Worm (Caenorhabditis elegans) whole organism, L4 larva: ENCODE measurements around the gene sid-5.

Experiments
- Y5F2A.4 ChIP-seq: fragments of 200-800 bp; sonication (Bioruptor generic); optimal IDR thresholded peaks from 2 replicates; lab custom pipeline; 2018; ENCODE audit warnings: mild to moderate bottlenecking, missing genetic modification characterization, missing compliant biosample characterization
- Y75B8A.6 ChIP-seq: fragments of 200-800 bp; sonication (Bioruptor generic); IDR thresholded peaks from 2 replicates; pipeline ENCODE4 v1.3.6; 2022; ENCODE audit warnings: missing genetic modification reagents, missing genetic modification characterization, missing compliant biosample characterization
- aha-1 ChIP-seq: fragments of 150-350 bp; peaks from one replicate; lab custom pipeline; 2014; ENCODE audit warnings: missing biosample characterization, missing genetic modification characterization
- ceh-20 ChIP-seq: fragments of 200-800 bp; sonication (Bioruptor generic); IDR thresholded peaks from 2 replicates; pipeline ENCODE4 v1.3.6; 2022; ENCODE audit warnings: missing genetic modification reagents, missing genetic modification characterization, missing compliant biosample characterization
- ceh-44 ChIP-seq: fragments of 200-800 bp; sonication (Bioruptor generic); IDR thresholded peaks from 2 replicates; pipeline ENCODE4 v1.3.6; 2022; ENCODE audit warnings: missing genetic modification reagents, missing genetic modification characterization, missing compliant biosample characterization
- ctbp-1 ChIP-seq: fragments of 200-800 bp; sonication (Bioruptor generic); IDR thresholded peaks from 2 replicates; pipeline ENCODE4 v1.3.6; 2022; ENCODE audit warnings: missing genetic modification reagents, missing genetic modification characterization, missing compliant biosample characterization
- daf-16 ChIP-seq, 3 experiments: sonication (generic microtip); optimal IDR thresholded peaks; 2 replicates each; lab custom pipeline; 2016 to 2017; ENCODE audit warnings: missing genetic modification characterization in 3 of 3, missing genetic modification reagents in 3 of 3, mild to moderate bottlenecking in 2 of 3, missing compliant biosample characterization in 2 of 3, missing biosample characterization in 1 of 3, moderate library complexity in 1 of 3
- daf-8 ChIP-seq: fragments of 200-800 bp; sonication (Bioruptor generic); IDR thresholded peaks from 2 replicates; pipeline ENCODE4 v1.3.6; 2022; ENCODE audit warnings: missing genetic modification characterization, missing compliant biosample characterization
- dmd-6 ChIP-seq: fragments of 200-800 bp; sonication (Bioruptor generic); IDR thresholded peaks from 2 replicates; pipeline ENCODE4 v1.3.6; 2022; ENCODE audit warnings: missing genetic modification reagents, missing genetic modification characterization, missing compliant biosample characterization
- dmd-9 ChIP-seq: fragments of 200-800 bp; sonication (Bioruptor generic); IDR thresholded peaks from 2 replicates; pipeline ENCODE4 v1.3.6; 2022; ENCODE audit warnings: missing genetic modification reagents, missing genetic modification characterization, missing compliant biosample characterization
- duxl-1 ChIP-seq: sonication (generic microtip); optimal IDR thresholded peaks from 2 replicates; lab custom pipeline; 2016; ENCODE audit warnings: mild to moderate bottlenecking, missing genetic modification characterization, moderate library complexity, missing compliant biosample characterization; ENCODE audit not compliant: poor library complexity
- dve-1 ChIP-seq: sonication (generic microtip); optimal IDR thresholded peaks from 2 replicates; lab custom pipeline; 2017; ENCODE audit warnings: antibody characterized with exemption, mild to moderate bottlenecking, missing genetic modification characterization, missing compliant biosample characterization; ENCODE audit not compliant: insufficient read depth
- hif-1 ChIP-seq, 2 experiments: sonication (generic microtip); optimal IDR thresholded peaks; 2 replicates each; lab custom pipeline; 2016 to 2017; ENCODE audit warnings: missing compliant biosample characterization in 2 of 2, missing genetic modification characterization in 2 of 2, missing genetic modification reagents in 2 of 2, missing genotype in 2 of 2, mild to moderate bottlenecking in 1 of 2
- hlh-11 ChIP-seq: fragments of 200-800 bp; sonication (Bioruptor generic); optimal IDR thresholded peaks from 2 replicates; lab custom pipeline; 2018; ENCODE audit warnings: mild to moderate bottlenecking, missing genetic modification characterization, missing compliant biosample characterization
- hlh-30 ChIP-seq: sonication (generic microtip); optimal IDR thresholded peaks from 2 replicates; lab custom pipeline; 2017; ENCODE audit warnings: antibody characterized with exemption, mild to moderate bottlenecking, missing genetic modification characterization, missing compliant biosample characterization; ENCODE audit not compliant: insufficient read depth
- lin-15B ChIP-seq: fragments of 150-350 bp; sonication (generic microtip); optimal IDR thresholded peaks from 3 replicates; lab custom pipeline; 2014; ENCODE audit warnings: missing biosample characterization, missing genetic modification characterization
- madf-9 ChIP-seq: fragments of 200-800 bp; sonication (Bioruptor generic); conservative IDR thresholded peaks from 2 replicates; pipeline ENCODE4 v1.3.6; 2022; ENCODE audit warnings: missing genetic modification reagents, missing genetic modification characterization, missing compliant biosample characterization
- mdl-1 ChIP-seq, 2 experiments: fragments of 150-350 bp in 1 of 2; sonication (generic microtip) in 1 of 2; optimal IDR thresholded peaks; 2 replicates each; lab custom pipeline; 2014 to 2017; ENCODE audit warnings: missing biosample characterization in 2 of 2, missing genetic modification characterization in 2 of 2
- mep-1 ChIP-seq: fragments of 150-350 bp; sonication (generic microtip); optimal IDR thresholded peaks from 3 replicates; lab custom pipeline; 2014; ENCODE audit warnings: missing biosample characterization, missing genetic modification characterization
- mxl-2 ChIP-seq: fragments of 200-800 bp; sonication (Bioruptor generic); conservative IDR thresholded peaks from 2 replicates; pipeline ENCODE4 v1.3.6; 2022; ENCODE audit warnings: missing genetic modification reagents, missing genetic modification characterization, missing compliant biosample characterization
- mxl-3 ChIP-seq: fragments of 200-800 bp; sonication (Bioruptor generic); optimal IDR thresholded peaks from 2 replicates; lab custom pipeline; 2018; ENCODE audit warnings: mild to moderate bottlenecking, missing genetic modification characterization, missing compliant biosample characterization
- nhr-102 ChIP-seq: sonication (generic microtip); optimal IDR thresholded peaks from 2 replicates; lab custom pipeline; 2016; ENCODE audit warnings: mild to moderate bottlenecking, missing genetic modification characterization, moderate library complexity, missing compliant biosample characterization
- nhr-237 ChIP-seq: sonication (generic microtip); optimal IDR thresholded peaks from 2 replicates; lab custom pipeline; 2017; ENCODE audit warnings: missing biosample characterization, missing genetic modification characterization
- nhr-28 ChIP-seq: fragments of 150-350 bp; optimal IDR thresholded peaks from 2 replicates; lab custom pipeline; 2014; ENCODE audit warnings: missing biosample characterization, missing genetic modification characterization
- nhr-42 ChIP-seq: fragments of 200-800 bp; sonication (Bioruptor generic); IDR thresholded peaks from 2 replicates; pipeline ENCODE4 v1.3.6; 2022; ENCODE audit warnings: missing genetic modification characterization, missing compliant biosample characterization
- pqm-1 ChIP-seq: sonication (generic microtip); optimal IDR thresholded peaks from 2 replicates; lab custom pipeline; 2017; ENCODE audit warnings: missing biosample characterization, missing genetic modification characterization
- skn-1 ChIP-seq: fragments of 150-350 bp; optimal IDR thresholded peaks from 2 replicates; lab custom pipeline; 2014; ENCODE audit warnings: missing biosample characterization, missing genetic modification characterization
- unc-130 ChIP-seq: sonication (generic microtip); optimal IDR thresholded peaks from 2 replicates; lab custom pipeline; 2016; ENCODE audit warnings: missing genetic modification reagents, missing genetic modification characterization, missing compliant biosample characterization
- unc-62 ChIP-seq, 3 experiments: fragments of 150-350 bp in 1 of 3; sonication (generic microtip); optimal IDR thresholded peaks in 2 of 3; peaks in 1 of 3; 1 replicate in 1 of 3; 2 replicates in 2 of 3; lab custom pipeline; 2014 to 2017; ENCODE audit warnings: missing biosample characterization in 3 of 3, missing genetic modification characterization in 3 of 3, missing genetic modification reagents in 3 of 3, missing genotype in 1 of 3
- vab-7 ChIP-seq: fragments of 200-800 bp; sonication (Bioruptor generic); IDR thresholded peaks from 2 replicates; pipeline ENCODE4 v1.3.6; 2022; ENCODE audit warnings: missing genetic modification reagents, missing genetic modification characterization, missing compliant biosample characterization
- ztf-7 ChIP-seq: fragments of 150-350 bp; optimal IDR thresholded peaks from 2 replicates; lab custom pipeline; 2014; ENCODE audit warnings: missing biosample characterization, missing genetic modification characterization

sid-5 gene

DNA sequence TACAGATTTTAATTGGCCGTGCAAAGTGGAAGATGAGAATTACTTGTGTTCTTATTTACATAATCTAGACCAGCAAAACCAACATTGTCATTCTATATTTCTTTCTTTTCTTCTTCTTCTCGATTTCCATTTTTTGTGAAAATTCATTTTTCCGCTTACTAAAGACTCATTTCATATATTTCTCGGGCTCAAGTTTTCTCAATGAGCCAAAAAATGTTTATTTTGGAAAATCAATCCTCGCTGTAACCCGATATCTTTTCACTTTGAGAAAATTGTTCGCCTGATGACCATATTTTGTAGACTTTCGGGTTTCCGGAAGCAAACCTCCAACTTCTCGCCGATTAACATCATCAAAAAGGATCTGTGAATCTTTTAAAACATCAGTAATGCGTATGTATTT, 9.5 kb downstream of the sid-5 start, which contains the start of gene nhx-4:
Gene nhx-4 (plus strand): TSS at position 301 of the 400 bp plus-strand sequence.
- TF ChIP-seq ceh-44 (GFP tag; lab: Robert Waterston, UW) (no peak), mep-1 (no peak), aha-1 (tag; lab: Kevin White, UChicago) (no peak), madf-9 (GFP tag; lab: Robert Waterston, UW) (no peak), dve-1 (no peak), nhr-102 (tag; lab: Kevin White, UChicago) (no peak), ztf-7 (tag; lab: Kevin White, UChicago) (no peak), nhr-42 (GFP tag; lab: Robert Waterston, UW) (no peak)

DNA sequence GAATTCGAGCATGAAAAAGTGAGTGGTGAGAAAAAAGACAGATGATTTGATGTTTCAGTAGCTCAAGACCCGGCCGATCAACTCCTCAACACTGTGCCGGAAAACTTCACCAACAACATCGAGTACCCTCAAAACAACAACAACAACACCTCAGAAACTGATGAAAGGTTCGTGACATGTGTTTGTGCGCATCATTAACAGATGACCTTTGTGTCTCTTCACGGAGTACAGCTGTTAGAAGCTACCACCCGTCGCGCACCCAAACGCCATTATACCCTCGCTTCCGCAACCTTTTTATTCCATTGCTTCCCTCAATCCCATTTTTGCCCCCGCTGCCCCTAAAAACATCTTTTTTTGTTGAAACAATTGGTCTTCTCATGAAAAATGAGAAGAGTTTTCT, 10.8 kb downstream of the sid-5 start:
- no peak for TF ChIP-seq ceh-20 (GFP tag; lab: Robert Waterston, UW)
- TF ChIP-seq daf-16 (GFP tag; optimal IDR thresholded peaks at IDR 0.05; lab: Kevin White, UChicago) = peak in 1 of 2 experiments; percentile 64
- TF ChIP-seq daf-16 (tag; optimal IDR thresholded peaks at IDR 0.05; lab: Kevin White, UChicago) = no peak

DNA sequence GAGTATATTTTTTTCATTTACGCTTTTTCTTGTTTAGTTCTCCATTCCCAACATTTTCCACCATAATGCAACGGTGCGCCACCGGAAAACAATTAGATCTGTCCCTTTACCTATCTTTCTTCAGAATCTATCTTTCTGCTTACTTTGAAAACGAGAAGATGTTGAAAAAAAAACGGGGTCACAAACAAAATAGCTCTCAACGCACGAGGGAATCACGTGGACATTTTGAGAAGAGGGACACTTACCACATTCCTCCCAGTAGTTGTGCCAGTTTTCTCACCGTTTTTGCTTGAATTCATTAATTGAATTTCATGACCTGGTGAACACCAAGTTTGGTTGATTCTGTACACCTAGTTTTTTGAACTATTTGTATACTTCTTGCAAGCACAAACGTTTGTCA, 11.6 kb downstream of the sid-5 start:
- peak in 1 of 2 experiments; percentile 4 for TF ChIP-seq mdl-1 (tag; optimal IDR thresholded peaks at IDR 0.05; lab: Kevin White, UChicago)
- TF ChIP-seq Y75B8A.6 (GFP tag; lab: Robert Waterston, UW) = no peak
- peak; percentile 92 for TF ChIP-seq mxl-2 (GFP tag; lab: Robert Waterston, UW)
- no peak for TF ChIP-seq ztf-7 (tag; lab: Kevin White, UChicago)
- TF ChIP-seq unc-62 (GFP tag; optimal IDR thresholded peaks at IDR 0.05 in 1 of 2; lab: Kevin White, UChicago) = peak in 1 of 2 experiments; percentile 71
- TF ChIP-seq unc-62 (tag; optimal IDR thresholded peaks at IDR 0.05; lab: Kevin White, UChicago) = no peak
- TF ChIP-seq hlh-30 (tag; lab: Kevin White, UChicago) = peak; percentile 40

DNA sequence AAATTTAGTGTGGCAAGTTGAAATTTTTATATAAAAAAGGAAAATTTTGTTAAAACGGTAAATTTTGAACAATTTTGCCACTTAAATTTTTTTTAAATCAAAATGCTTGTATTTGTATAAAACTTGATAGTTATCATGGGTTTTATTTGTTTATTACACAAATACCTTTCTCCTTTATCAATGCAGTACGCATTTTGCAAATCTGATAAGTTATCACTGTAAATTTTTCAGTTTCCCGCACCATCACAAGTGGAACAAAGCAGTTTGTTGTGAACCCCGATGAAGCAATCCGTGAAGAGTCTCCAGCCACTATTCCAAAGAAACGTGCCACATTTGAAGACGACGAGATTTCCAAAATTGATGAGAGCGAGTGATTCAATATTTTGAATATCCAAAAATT, 15.6 kb downstream of the sid-5 start:
- TF ChIP-seq Y5F2A.4 = no peak
- peak in 1 of 2 experiments; percentile 66 for TF ChIP-seq unc-62 (GFP tag; optimal IDR thresholded peaks at IDR 0.05 in 1 of 2; lab: Kevin White, UChicago)
- TF ChIP-seq unc-62 (tag; optimal IDR thresholded peaks at IDR 0.05; lab: Kevin White, UChicago) = no peak

DNA sequence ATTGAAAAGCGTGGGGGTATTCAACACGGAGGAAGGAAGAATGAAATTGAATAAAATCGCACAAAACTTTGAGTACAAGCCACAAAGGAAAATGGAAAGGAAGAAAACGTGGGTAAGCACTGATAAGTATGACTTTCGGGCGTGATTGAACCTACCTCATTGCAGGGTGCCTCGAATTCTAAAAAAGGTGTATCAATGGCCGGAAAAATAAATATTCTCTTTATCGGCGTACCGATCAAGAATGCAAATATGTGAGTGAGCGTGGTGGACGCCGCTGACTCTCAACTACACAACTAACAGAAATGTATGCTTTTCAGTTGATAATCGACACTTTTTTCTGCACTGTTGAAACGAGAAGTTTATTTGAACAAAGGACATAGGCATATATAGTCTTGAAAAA, 19.9 kb downstream of the sid-5 start, which contains the start of gene otpl-3:
Gene otpl-3 (minus strand): TSS at position 304 of the 400 bp plus-strand sequence.
- TF ChIP-seq nhr-28 (tag; lab: Kevin White, UChicago) (peak; percentile 54), hlh-11 (tag; lab: Kevin White, UChicago) (peak; percentile 47), dve-1 (peak; percentile 5), dmd-9 (no peak), nhr-237 (tag; lab: Kevin White, UChicago) (no peak), hif-1 (tag; optimal IDR thresholded peaks at IDR 0.05; lab: Kevin White, UChicago) (no peak), duxl-1 (no peak), unc-130 (no peak), aha-1 (tag; lab: Kevin White, UChicago) (peak; percentile 76), pqm-1 (peak; percentile 75), ctbp-1 (GFP tag; lab: Robert Waterston, UW) (no peak), lin-15B (tag; lab: Kevin White, UChicago) (no peak), mxl-3 (GFP tag; lab: Kevin White, UChicago) (peak; percentile 20), daf-16 (GFP tag; optimal IDR thresholded peaks at IDR 0.05; lab: Kevin White, UChicago) (no peak), daf-16 (tag; optimal IDR thresholded peaks at IDR 0.05; lab: Kevin White, UChicago) (peak; percentile 24), dmd-6 (GFP tag; lab: Robert Waterston, UW) (peak; percentile 34; the same call in 1 of the 2 replicates), ceh-20 (GFP tag; lab: Robert Waterston, UW) (no peak), daf-8 (GFP tag; lab: Robert Waterston, UW) (no peak)

DNA sequence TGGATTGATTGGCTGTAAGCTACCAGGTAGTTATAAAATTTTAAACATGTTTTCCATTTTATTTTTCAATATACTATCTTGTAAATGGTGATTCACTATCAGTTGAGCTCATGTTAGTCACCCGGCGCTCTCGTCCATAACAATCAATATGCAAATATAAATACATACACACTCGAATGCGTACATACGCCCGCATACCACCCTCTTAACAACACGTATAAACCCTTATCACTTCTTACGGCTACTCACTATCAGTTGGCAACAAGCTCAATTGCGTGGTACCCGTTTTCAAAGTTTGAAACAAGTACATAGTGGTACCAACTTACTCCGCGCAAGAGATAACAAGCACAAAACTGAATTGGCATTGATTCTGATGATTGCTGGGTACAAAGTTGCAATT, 22.4 kb downstream of the sid-5 start:
- TF ChIP-seq pqm-1 (peak; percentile 64), dve-1 (peak; percentile 61), skn-1 (no peak), daf-16 (GFP tag; optimal IDR thresholded peaks at IDR 0.05; lab: Kevin White, UChicago) (no peak), daf-16 (tag; optimal IDR thresholded peaks at IDR 0.05; lab: Kevin White, UChicago) (peak; percentile 92), hlh-11 (tag; lab: Kevin White, UChicago) (peak; percentile 31), vab-7 (GFP tag; lab: Robert Waterston, UW) (no peak), aha-1 (tag; lab: Kevin White, UChicago) (peak; percentile 81), unc-62 (GFP tag; optimal IDR thresholded peaks at IDR 0.05 in 1 of 2; lab: Kevin White, UChicago) (peak in 1 of 2 experiments; percentile 70), unc-62 (tag; optimal IDR thresholded peaks at IDR 0.05; lab: Kevin White, UChicago) (no peak)
